Fruit fly (Drosophila melanogaster): Measurements from ENCODE around the gene CG31088.

dm6 chr3R:15933609-15934232 lies 17.0 kb downstream of the CG31088 start, which contains the start of the genes CG5478 and blp:
- TF ChIP-seq MESR4 (GFP tag; optimal IDR thresholded peaks at IDR 0.05) (peak; percentile 40), Fer2 (tag; optimal IDR thresholded peaks at IDR 0.05) (no peak), CG3065 (GFP tag; optimal IDR thresholded peaks at IDR 0.05) (no peak), CG9727 (GFP tag; optimal IDR thresholded peaks at IDR 0.05) (no peak), Lim3 (GFP tag; IDR thresholded peaks at IDR 0.05) (no peak), row (GFP tag; IDR thresholded peaks at IDR 0.05) (peak; percentile 39), CG2678 (tag; optimal IDR thresholded peaks at IDR 0.05) (no peak), gsb-n (tag; optimal IDR thresholded peaks at IDR 0.05) (no peak)
